Worm (Caenorhabditis elegans): ENCODE measurements around the gene best-1.

ce11 chrIV:13078342-13078741, 31.2 kb downstream of the best-1 start:
- no peak for TF ChIP-seq C06A6.2 (GFP tag; conservative IDR thresholded peaks at IDR 0.05)
- no peak for TF ChIP-seq lsy-27 (tag; optimal IDR thresholded peaks at IDR 0.05; ENCODE audit: borderline replicate concordance, insufficient read depth)
- no peak for TF ChIP-seq aptf-3 (GFP tag; IDR thresholded peaks at IDR 0.05)
- TF ChIP-seq lin-35 (GFP tag; optimal IDR thresholded peaks at IDR 0.05) = no peak
- no peak for TF ChIP-seq dpff-1 (tag; optimal IDR thresholded peaks at IDR 0.05)
- no peak for TF ChIP-seq ets-4 (GFP tag; optimal IDR thresholded peaks at IDR 0.05)
- TF ChIP-seq Y53F4B.3 (GFP tag; IDR thresholded peaks at IDR 0.05) = no peak

Measured in whole organism, young adult.